Fruit fly (Drosophila melanogaster): ENCODE data around the gene CG15202.

- TF ChIP-seq dl (GFP tag; optimal IDR thresholded peaks at IDR 0.05; ENCODE audit: insufficient read depth in 1 of 2, partially characterized antibody in 2 of 2) (no peak), woc (GFP tag; optimal IDR thresholded peaks at IDR 0.05) (no peak), OdsH (GFP tag; optimal IDR thresholded peaks at IDR 0.05) (no peak), Jra (GFP tag; optimal IDR thresholded peaks at IDR 0.05) (no peak)
These were observed 26.6 kb downstream of the CG15202 start, which contains the start of gene Antdh for dm6 chrX:11168958-11169357.

Measured in whole organism, wandering third instar larva.